Fruit fly (Drosophila melanogaster): ENCODE measurements around the gene Rbp4.
A peak's percentile ranks its signal among the peaks of the same experiment; 100 is the strongest.

The Rbp4 gene

dm6 chr3R:13645874-13646370, 10.3 kb downstream of the Rbp4 start, which contains the start of gene sqd:
TSS of gene sqd (minus strand) at chr3R:13646304.
- TF ChIP-seq CG8319 (GFP tag; optimal IDR thresholded peaks at IDR 0.05) (no peak), ss (GFP tag; optimal IDR thresholded peaks at IDR 0.05) (peak; percentile 28 to 67), Sox102F (GFP tag; optimal IDR thresholded peaks at IDR 0.05) (peak; percentile 67), spab (GFP tag; optimal IDR thresholded peaks at IDR 0.05) (peak; percentile 9), Hr39 (GFP tag; optimal IDR thresholded peaks at IDR 0.05) (peak; percentile 64), OdsH (GFP tag; optimal IDR thresholded peaks at IDR 0.05) (peak; percentile 65), Blimp-1 (GFP tag; optimal IDR thresholded peaks at IDR 0.05) (no peak), CG7368 (GFP tag; optimal IDR thresholded peaks at IDR 0.05) (peak; percentile 39), Eip93F (GFP tag; optimal IDR thresholded peaks at IDR 0.05) (no peak), svp (GFP tag) (no peak), CG6854 (GFP tag; optimal IDR thresholded peaks at IDR 0.05) (peak; percentile 71), fd85E (GFP tag; optimal IDR thresholded peaks at IDR 0.05) (no peak), CG6276 (GFP tag; optimal IDR thresholded peaks at IDR 0.05) (no peak), CG6792 (GFP tag; optimal IDR thresholded peaks at IDR 0.05) (peak; percentile 44), Met (GFP tag; optimal IDR thresholded peaks at IDR 0.05) (peak; percentile 69), CG10631 (GFP tag; optimal IDR thresholded peaks at IDR 0.05) (peak; percentile 7), achi (GFP tag; optimal IDR thresholded peaks at IDR 0.05) (peak; percentile 67), Ets21C (GFP tag; optimal IDR thresholded peaks at IDR 0.05) (peak; percentile 51), CG11762 (GFP tag; optimal IDR thresholded peaks at IDR 0.05; ENCODE audit: insufficient read depth) (peak; percentile 3), eg (GFP tag; IDR thresholded peaks at IDR 0.05) (0 out of 3 replicates have a peak, but pooled peaks have one; percentile 13), CG1621 (tag; optimal IDR thresholded peaks at IDR 0.05) (peak; percentile 54), Sox15 (GFP tag; optimal IDR thresholded peaks at IDR 0.05) (no peak), CG16779 (tag; optimal IDR thresholded peaks at IDR 0.05) (no peak), vri (GFP tag; optimal IDR thresholded peaks at IDR 0.05) (no peak), lz (GFP tag; optimal IDR thresholded peaks at IDR 0.05) (peak; percentile 63), Hr38 (GFP tag; optimal IDR thresholded peaks at IDR 0.05) (no peak), CG34406 (GFP tag; optimal IDR thresholded peaks at IDR 0.05) (peak; percentile 27), cyc (GFP tag; optimal IDR thresholded peaks at IDR 0.05) (peak; percentile 54), Gug (GFP tag; IDR thresholded peaks at IDR 0.05) (no peak), esn (GFP tag; optimal IDR thresholded peaks at IDR 0.05) (peak; percentile 53), dac (GFP tag; optimal IDR thresholded peaks at IDR 0.05) (no peak), CG32006 (GFP tag; optimal IDR thresholded peaks at IDR 0.05) (peak; percentile 13), CG11294 (GFP tag; IDR thresholded peaks at IDR 0.05) (no peak), fkh (GFP tag; optimal IDR thresholded peaks at IDR 0.05) (peak; percentile 81), acj6 (GFP tag; optimal IDR thresholded peaks at IDR 0.05) (peak; percentile 44), Smox (GFP tag; optimal IDR thresholded peaks at IDR 0.05) (peak; percentile 53), CG6163 (GFP tag; IDR thresholded peaks at IDR 0.05) (peak; percentile 57; the same call in 2 of the 3 replicates), CG8632 (GFP tag; optimal IDR thresholded peaks at IDR 0.05) (no peak), Hr4 (GFP tag; optimal IDR thresholded peaks at IDR 0.05) (peak; percentile 54), CG15336 (GFP tag; IDR thresholded peaks at IDR 0.05) (peak; percentile 25; the same call in 1 of the 2 replicates), topi (GFP tag; optimal IDR thresholded peaks at IDR 0.05) (peak; percentile 60), Eip78C (GFP tag) (peak; percentile 88), CG9139 (GFP tag; optimal IDR thresholded peaks at IDR 0.05) (peak; percentile 17), CG31627 (GFP tag; optimal IDR thresholded peaks at IDR 0.05) (peak; percentile 57), Eip75B (GFP tag; optimal IDR thresholded peaks at IDR 0.05) (peak; percentile 60), Sox14 (GFP tag; optimal IDR thresholded peaks at IDR 0.05) (peak; percentile 56), fd59A (GFP tag; optimal IDR thresholded peaks at IDR 0.05) (peak; percentile 14), CG3919 (GFP tag; optimal IDR thresholded peaks at IDR 0.05) (peak; percentile 70), CG8119 (GFP tag; IDR thresholded peaks at IDR 0.05) (peak; percentile 16; the same call in 1 of the 3 replicates), Lpt (GFP tag; optimal IDR thresholded peaks at IDR 0.05) (peak; percentile 21), CG3032 (tag; optimal IDR thresholded peaks at IDR 0.05) (peak; percentile 25), CG6808 (GFP tag; optimal IDR thresholded peaks at IDR 0.05) (peak; percentile 35)
